Fruit fly (Drosophila melanogaster) whole organism, embryonic: Measurements from ENCODE around the gene Cyp309a2.

Experiments used
- CG1233 ChIP-seq: fragments of 200-800 bp; sonication (Bioruptor generic); optimal IDR thresholded peaks from 4 replicates; lab custom pipeline; 2018; ENCODE audit warnings: missing biosample characterization, mild to moderate bottlenecking, missing genetic modification characterization
- CG12659 ChIP-seq: fragments of 200-800 bp; sonication (Bioruptor generic); optimal IDR thresholded peaks from 3 replicates; lab custom pipeline; 2017; ENCODE audit warnings: mild to moderate bottlenecking, missing biosample characterization, missing genetic modification reagents, missing genetic modification characterization
- MESR4 ChIP-seq: fragments of 200-800 bp; sonication (Bioruptor generic); optimal IDR thresholded peaks from 2 replicates; lab custom pipeline; 2018; ENCODE audit warnings: missing biosample characterization, mild to moderate bottlenecking, missing genetic modification characterization, moderate library complexity
- abd-A ChIP-seq: fragments of 200-800 bp; sonication (Bioruptor generic); optimal IDR thresholded peaks from 3 replicates; lab custom pipeline; 2019; ENCODE audit warnings: missing biosample characterization, mild to moderate bottlenecking, missing genetic modification characterization, moderate library complexity
- fd102C ChIP-seq: fragments of 200-800 bp; sonication (Bioruptor generic); optimal IDR thresholded peaks from 2 replicates; lab custom pipeline; 2018; ENCODE audit warnings: missing biosample characterization, mild to moderate bottlenecking, missing genetic modification characterization, moderate library complexity
- maf-S ChIP-seq: fragments of 200-800 bp; sonication (Bioruptor generic); optimal IDR thresholded peaks from 2 replicates; lab custom pipeline; 2016; ENCODE audit warnings: missing biosample characterization, missing genetic modification characterization
- pum ChIP-seq: fragments of 200-800 bp; sonication (Bioruptor generic); optimal IDR thresholded peaks from 2 replicates; lab custom pipeline; 2016; ENCODE audit warnings: missing biosample characterization, missing genetic modification characterization

- TF ChIP-seq pum (GFP tag; lab: Kevin White, UChicago) (no peak), abd-A (tag; lab: Kevin White, UChicago) (no peak), maf-S (GFP tag; lab: Kevin White, UChicago) (no peak), fd102C (GFP tag; lab: Kevin White, UChicago) (no peak), MESR4 (GFP tag; lab: Kevin White, UChicago) (no peak), CG12659 (GFP tag; lab: Kevin White, UChicago) (no peak), CG1233 (no peak)
Measured at dm6 chr2L:2591569-2591968, 18.7 kb upstream of the Cyp309a2 start, which contains the start of gene CG15394.
